Worm (Caenorhabditis elegans) whole organism, L3 larva: Measurements from ENCODE around the gene Y17D7C.6.

Experiments used
- aly-2 ChIP-seq: fragments of 150-350 bp; optimal IDR thresholded peaks from 2 replicates; lab custom pipeline; 2014; ENCODE audit warnings: missing biosample characterization, missing genetic modification characterization
- ama-1 ChIP-seq: fragments of 150-350 bp; optimal IDR thresholded peaks from 2 replicates; lab custom pipeline; 2018
- jun-1 ChIP-seq: fragments of 150-350 bp; optimal IDR thresholded peaks from 2 replicates; lab custom pipeline; 2014; ENCODE audit warnings: missing biosample characterization, missing genetic modification reagents, missing genetic modification characterization
- lin-15B ChIP-seq: fragments of 150-350 bp; optimal IDR thresholded peaks from 2 replicates; lab custom pipeline; 2014; ENCODE audit warnings: missing biosample characterization, missing genetic modification characterization
- nhr-43 ChIP-seq: sonication (generic microtip); optimal IDR thresholded peaks from 2 replicates; lab custom pipeline; 2016; ENCODE audit warnings: mild to moderate bottlenecking, missing genetic modification characterization, missing compliant biosample characterization; ENCODE audit not compliant: poor library complexity, severe bottlenecking
- nhr-76 ChIP-seq: fragments of 150-350 bp; sonication (generic microtip); optimal IDR thresholded peaks from 5 replicates; lab custom pipeline; 2014; ENCODE audit warnings: missing biosample characterization, missing genetic modification characterization
- pha-4 ChIP-seq: fragments of 150-350 bp; optimal IDR thresholded peaks from 2 replicates; lab custom pipeline; 2014; ENCODE audit warnings: missing biosample characterization, missing genetic modification reagents, missing genetic modification characterization
- unc-39 ChIP-seq: sonication (generic microtip); optimal IDR thresholded peaks from 4 replicates; lab custom pipeline; 2017; ENCODE audit warnings: missing biosample characterization, missing genetic modification characterization
- unc-62 ChIP-seq: fragments of 150-350 bp; sonication (generic microtip); optimal IDR thresholded peaks from 4 replicates; lab custom pipeline; 2014; ENCODE audit warnings: missing biosample characterization, missing genetic modification reagents, missing genetic modification characterization

- TF ChIP-seq nhr-43 (tag; lab: Kevin White, UChicago), result no peak
- TF ChIP-seq aly-2, result no peak
- peak; percentile 39 for TF ChIP-seq ama-1 (lab: Kevin White, UChicago)
- TF ChIP-seq unc-62 (GFP tag; lab: Kevin White, UChicago), result no peak
- peak; percentile 98 for TF ChIP-seq pha-4
- TF ChIP-seq unc-39 (tag; lab: Kevin White, UChicago), result no peak
- TF ChIP-seq nhr-76 (tag; lab: Kevin White, UChicago), result no peak
- TF ChIP-seq lin-15B (tag; lab: Kevin White, UChicago), result peak; percentile 54
- peak; percentile 63 for TF ChIP-seq jun-1 (tag; lab: Kevin White, UChicago)
Measured at ce11 chrV:18723604-18724003, 14.0 kb downstream of the Y17D7C.6 start.
